Fruit fly (Drosophila melanogaster): Measurements from ENCODE around the gene Cyp40.

DNA sequence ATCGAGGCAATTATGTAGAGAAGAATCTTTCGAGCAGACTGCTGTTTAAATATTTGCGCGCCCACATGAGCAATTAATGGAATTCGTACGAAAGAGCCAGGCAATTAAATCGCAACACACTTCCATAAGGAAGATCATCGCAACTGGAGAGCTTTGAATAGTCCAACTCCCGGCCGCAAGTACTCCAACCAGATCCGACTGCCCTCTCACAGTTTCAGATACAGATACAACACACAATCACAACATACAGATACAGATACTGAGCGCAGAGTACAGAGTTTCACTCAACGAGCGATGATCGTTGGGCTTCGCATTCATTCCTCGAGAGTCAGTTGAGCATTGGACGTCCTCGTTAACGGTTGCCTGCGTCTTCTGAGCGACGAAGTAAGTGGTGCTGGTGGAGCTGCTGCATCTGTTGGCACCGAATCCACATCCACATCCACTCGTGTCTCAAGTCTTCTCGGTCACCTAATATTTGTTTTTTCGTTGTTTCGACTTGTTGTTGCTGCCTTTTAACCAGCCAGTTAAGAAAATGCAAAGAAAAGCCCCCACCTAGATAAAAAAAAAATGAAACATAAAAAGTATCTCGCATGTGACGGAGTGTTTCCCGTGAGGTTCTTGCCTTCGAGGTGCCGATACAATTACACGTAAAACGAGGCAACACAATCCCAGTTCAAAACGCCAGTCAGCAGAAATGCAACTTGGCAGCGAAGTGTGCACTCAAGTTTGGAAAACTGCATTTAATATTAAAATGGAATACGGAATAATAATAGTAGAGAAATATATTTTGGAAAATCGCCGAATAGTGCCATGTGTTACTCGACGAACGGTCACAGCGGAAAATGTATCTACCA lies 13.7 kb upstream of the Cyp40 start, which contains the start of gene LanB2:
- no peak for TF ChIP-seq Myc (optimal IDR thresholded peaks at IDR 0.05)
- no peak for TF ChIP-seq Sin3A (optimal IDR thresholded peaks at IDR 0.05)
- TF ChIP-seq h (optimal IDR thresholded peaks at IDR 0.05) = no peak
- no peak for TF ChIP-seq insv (optimal IDR thresholded peaks at IDR 0.05)
- no peak for TF ChIP-seq psq (optimal IDR thresholded peaks at IDR 0.05)
- no peak for TF ChIP-seq ttk (optimal IDR thresholded peaks at IDR 0.05)

Measured in Kc167 (cell line).